Worm (Caenorhabditis elegans) whole organism, mixed stage, embryonic: ENCODE results near the gene K09E2.1.

Source experiments
- lsy-2 ChIP-seq: fragments of 150-350 bp; optimal IDR thresholded peaks from 2 replicates; lab custom pipeline; 2014; ENCODE audit warnings: missing biosample characterization, missing genetic modification characterization
- mep-1 ChIP-seq: fragments of 150-350 bp; optimal IDR thresholded peaks from 2 replicates; lab custom pipeline; 2017; ENCODE audit warnings: missing biosample characterization, missing genetic modification reagents, missing genetic modification characterization, inconsistent platforms
- nhr-76 ChIP-seq: sonication (generic microtip); optimal IDR thresholded peaks from 2 replicates; lab custom pipeline; 2017; ENCODE audit warnings: missing biosample characterization, missing genetic modification characterization
- zip-8 ChIP-seq: fragments of 150-350 bp; optimal IDR thresholded peaks from 2 replicates; lab custom pipeline; 2014; ENCODE audit warnings: missing biosample characterization, missing genetic modification characterization
- ztf-11 ChIP-seq: fragments of 150-350 bp; optimal IDR thresholded peaks from 2 replicates; lab custom pipeline; 2014; ENCODE audit warnings: missing biosample characterization, missing genetic modification characterization

DNA sequence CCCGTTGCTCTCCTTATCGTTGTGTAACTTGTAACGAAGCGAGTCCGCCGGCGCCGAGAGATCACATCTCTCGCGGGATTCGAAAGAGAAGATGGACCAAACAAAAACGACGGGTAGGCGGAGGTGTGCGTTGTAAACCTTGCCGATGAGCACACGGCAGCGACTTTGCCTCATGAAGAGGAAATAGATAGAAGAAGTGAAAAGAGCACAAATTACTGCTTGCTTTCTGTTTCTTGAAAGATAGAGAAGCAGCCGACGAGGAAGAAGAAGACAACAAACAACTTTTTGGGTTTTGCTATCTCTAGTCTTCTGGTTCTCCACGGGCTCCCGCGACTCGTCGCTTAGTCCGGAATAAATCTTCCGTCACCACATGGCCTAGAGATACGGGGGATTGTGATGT lies 42.1 kb downstream of the K09E2.1 start:
- TF ChIP-seq mep-1 (no peak), ztf-11 (tag; lab: Kevin White, UChicago) (no peak), lsy-2 (tag; lab: Kevin White, UChicago) (no peak), nhr-76 (no peak), zip-8 (tag; lab: Kevin White, UChicago) (no peak)
